Fruit fly (Drosophila melanogaster) whole organism, wandering third instar larva: ENCODE results near the gene BigH1.
A peak's percentile ranks its signal among the peaks of the same experiment; 100 is the strongest.

Experiments used
- Abd-B ChIP-seq: fragments of >200 bp; optimal IDR thresholded peaks from 2 replicates; lab custom pipeline; 2017; ENCODE audit warnings: missing biosample characterization, missing genetic modification characterization
- CG32264 ChIP-seq: fragments of 200-800 bp; sonication (Bioruptor generic); optimal IDR thresholded peaks from 2 replicates; lab custom pipeline; 2016; ENCODE audit warnings: missing biosample characterization, missing genetic modification characterization
- CG9705 ChIP-seq: fragments of 200-800 bp; sonication (Bioruptor generic); optimal IDR thresholded peaks from 2 replicates; lab custom pipeline; 2018; ENCODE audit warnings: missing biosample characterization, mild to moderate bottlenecking, missing genetic modification characterization
- CrebA ChIP-seq: fragments of 200-800 bp; sonication (Bioruptor generic); optimal IDR thresholded peaks from 2 replicates; lab custom pipeline; 2016; ENCODE audit warnings: missing biosample characterization, mild to moderate bottlenecking, missing genetic modification characterization, borderline replicate concordance
- Dfd ChIP-seq: fragments of >200 bp; optimal IDR thresholded peaks from 2 replicates; lab custom pipeline; 2017; ENCODE audit warnings: missing biosample characterization, missing genetic modification characterization
- Dif ChIP-seq: fragments of 200-275, 200-300 bp; sonication (Bioruptor generic); optimal IDR thresholded peaks from 2 replicates; lab custom pipeline; 2018; ENCODE audit warnings: missing biosample characterization, missing genetic modification characterization; ENCODE audit not compliant: partially characterized antibody
- GATAd ChIP-seq: sonication (Bioruptor generic); optimal IDR thresholded peaks from 2 replicates; lab custom pipeline; 2016; ENCODE audit warnings: missing biosample characterization, missing genetic modification characterization
- HLH106 ChIP-seq: fragments of 200-800 bp; optimal IDR thresholded peaks from 3 replicates; lab custom pipeline; 2019; ENCODE audit warnings: missing biosample characterization, mild to moderate bottlenecking, missing genetic modification characterization, moderate library complexity
- Hnf4 ChIP-seq: fragments of 200-800 bp; sonication (Bioruptor generic); optimal IDR thresholded peaks from 2 replicates; lab custom pipeline; 2016; ENCODE audit warnings: missing biosample characterization, mild to moderate bottlenecking, missing genetic modification characterization
- Hr83 ChIP-seq: fragments of 200-300 bp; sonication (Bioruptor generic); optimal IDR thresholded peaks from 2 replicates; lab custom pipeline; 2016; ENCODE audit warnings: missing biosample characterization, mild to moderate bottlenecking, missing genetic modification characterization, moderate library complexity; ENCODE audit not compliant: poor library complexity, severe bottlenecking
- Jra ChIP-seq: sonication (Bioruptor generic); optimal IDR thresholded peaks from 2 replicates; lab custom pipeline; 2016; ENCODE audit warnings: missing biosample characterization, missing genetic modification characterization
- Mio ChIP-seq: sonication (Bioruptor generic); optimal IDR thresholded peaks from 2 replicates; lab custom pipeline; 2016; ENCODE audit warnings: missing biosample characterization, missing genetic modification characterization
- N ChIP-seq: fragments of >200 bp; optimal IDR thresholded peaks from 2 replicates; lab custom pipeline; 2018; ENCODE audit warnings: missing biosample characterization, missing external identifiers, missing genetic modification characterization
- OdsH ChIP-seq: fragments of 200-800 bp; sonication (Bioruptor generic); optimal IDR thresholded peaks from 2 replicates; lab custom pipeline; 2016; ENCODE audit warnings: missing biosample characterization, mild to moderate bottlenecking, missing genetic modification characterization
- Rel ChIP-seq, 2 experiments: fragments of 200-800 bp; sonication (Bioruptor generic) in 1 of 2; optimal IDR thresholded peaks; 2 replicates in 1 of 2; 3 replicates in 1 of 2; lab custom pipeline; 2016 to 2019; ENCODE audit warnings: mild to moderate bottlenecking in 2 of 2, missing biosample characterization in 2 of 2, missing genetic modification characterization in 2 of 2, moderate library complexity in 1 of 2
- Sp1 ChIP-seq: fragments of 200-800 bp; sonication (Bioruptor generic); optimal IDR thresholded peaks from 3 replicates; lab custom pipeline; 2019; ENCODE audit warnings: missing biosample characterization, mild to moderate bottlenecking, missing genetic modification characterization, moderate library complexity
- Vsx2 ChIP-seq: fragments of 200-300, 225-300 bp; sonication (Bioruptor generic); optimal IDR thresholded peaks from 2 replicates; lab custom pipeline; 2018; ENCODE audit warnings: missing biosample characterization, missing genetic modification characterization; ENCODE audit not compliant: partially characterized antibody
- br ChIP-seq: fragments of 200-800 bp; sonication (Bioruptor generic); optimal IDR thresholded peaks from 2 replicates; lab custom pipeline; 2016; ENCODE audit warnings: missing biosample characterization, missing genetic modification characterization
- brk ChIP-seq: fragments of 200-800 bp; sonication (Bioruptor generic); optimal IDR thresholded peaks from 2 replicates; lab custom pipeline; 2016; ENCODE audit warnings: missing biosample characterization, mild to moderate bottlenecking, missing genetic modification characterization
- dl ChIP-seq, 2 experiments: fragments of 175-275, 200-275 bp in 1 of 2; fragments of 200-275 bp in 1 of 2; sonication (Bioruptor generic); optimal IDR thresholded peaks; lab custom pipeline; 2018; ENCODE audit warnings: mild to moderate bottlenecking in 2 of 2, missing biosample characterization in 2 of 2, missing genetic modification characterization in 2 of 2, moderate library complexity in 2 of 2; ENCODE audit not compliant: partially characterized antibody in 2 of 2, insufficient read depth in 1 of 2
- dmrt93B ChIP-seq: fragments of 200-800 bp; sonication (Bioruptor generic); optimal IDR thresholded peaks from 2 replicates; lab custom pipeline; 2018; ENCODE audit warnings: missing biosample characterization, mild to moderate bottlenecking, missing genetic modification characterization
- dsf ChIP-seq: sonication (Bioruptor generic); optimal IDR thresholded peaks from 2 replicates; lab custom pipeline; 2016; ENCODE audit warnings: missing biosample characterization, missing genetic modification characterization, borderline replicate concordance
- ey ChIP-seq: fragments of 200-800 bp; sonication (Bioruptor generic); optimal IDR thresholded peaks from 2 replicates; lab custom pipeline; 2016; ENCODE audit warnings: missing biosample characterization, missing genetic modification characterization
- foxo ChIP-seq, 2 experiments: fragments of 200-800 bp; sonication (Bioruptor generic); optimal IDR thresholded peaks; 2 replicates in 1 of 2; 3 replicates in 1 of 2; lab custom pipeline; 2016 to 2017; ENCODE audit warnings: missing biosample characterization in 2 of 2, missing genetic modification characterization in 2 of 2
- fru ChIP-seq: fragments of 200-800 bp; sonication (Bioruptor generic); optimal IDR thresholded peaks from 3 replicates; lab custom pipeline; 2016; ENCODE audit warnings: missing biosample characterization, mild to moderate bottlenecking, missing genetic modification characterization
- h ChIP-seq: fragments of 200-800 bp; sonication (Bioruptor generic); optimal IDR thresholded peaks from 3 replicates; lab custom pipeline; 2016; ENCODE audit warnings: missing biosample characterization, mild to moderate bottlenecking, missing genetic modification characterization
- jim ChIP-seq: fragments of 175-275, 200-325 bp; sonication (Bioruptor generic); optimal IDR thresholded peaks from 2 replicates; lab custom pipeline; 2016; ENCODE audit warnings: missing biosample characterization, mild to moderate bottlenecking, missing genetic modification characterization
- lola ChIP-seq: fragments of >200 bp; optimal IDR thresholded peaks from 2 replicates; lab custom pipeline; 2017; ENCODE audit warnings: missing biosample characterization, missing genetic modification characterization
- pan ChIP-seq: fragments of >200 bp; optimal IDR thresholded peaks from 2 replicates; lab custom pipeline; 2017
- psq ChIP-seq: fragments of 200-800 bp; sonication (Bioruptor generic); optimal IDR thresholded peaks from 3 replicates; lab custom pipeline; 2017; ENCODE audit warnings: missing biosample characterization, mild to moderate bottlenecking, missing genetic modification characterization, moderate library complexity
- rgr ChIP-seq: fragments of 200-800 bp; sonication (Bioruptor generic); optimal IDR thresholded peaks from 3 replicates; lab custom pipeline; 2016; ENCODE audit warnings: missing biosample characterization, mild to moderate bottlenecking, missing genetic modification characterization
- sage ChIP-seq: fragments of 200-800 bp; sonication (Bioruptor generic); optimal IDR thresholded peaks from 2 replicates; lab custom pipeline; 2016; ENCODE audit warnings: missing biosample characterization, mild to moderate bottlenecking, missing genetic modification characterization
- sv ChIP-seq: fragments of 200-800 bp; sonication (Bioruptor generic); optimal IDR thresholded peaks from 3 replicates; lab custom pipeline; 2016; ENCODE audit warnings: missing biosample characterization, missing genetic modification characterization
- tai ChIP-seq: sonication (Bioruptor generic); optimal IDR thresholded peaks from 2 replicates; lab custom pipeline; 2016; ENCODE audit warnings: missing biosample characterization, missing genetic modification characterization
- usp ChIP-seq: fragments of >200 bp; optimal IDR thresholded peaks from 2 replicates; lab custom pipeline; 2017; ENCODE audit warnings: missing biosample characterization, missing genetic modification characterization
- woc ChIP-seq: sonication (Bioruptor generic); optimal IDR thresholded peaks from 2 replicates; lab custom pipeline; 2016; ENCODE audit warnings: missing biosample characterization, mild to moderate bottlenecking, missing genetic modification characterization

BigH1 gene

DNA sequence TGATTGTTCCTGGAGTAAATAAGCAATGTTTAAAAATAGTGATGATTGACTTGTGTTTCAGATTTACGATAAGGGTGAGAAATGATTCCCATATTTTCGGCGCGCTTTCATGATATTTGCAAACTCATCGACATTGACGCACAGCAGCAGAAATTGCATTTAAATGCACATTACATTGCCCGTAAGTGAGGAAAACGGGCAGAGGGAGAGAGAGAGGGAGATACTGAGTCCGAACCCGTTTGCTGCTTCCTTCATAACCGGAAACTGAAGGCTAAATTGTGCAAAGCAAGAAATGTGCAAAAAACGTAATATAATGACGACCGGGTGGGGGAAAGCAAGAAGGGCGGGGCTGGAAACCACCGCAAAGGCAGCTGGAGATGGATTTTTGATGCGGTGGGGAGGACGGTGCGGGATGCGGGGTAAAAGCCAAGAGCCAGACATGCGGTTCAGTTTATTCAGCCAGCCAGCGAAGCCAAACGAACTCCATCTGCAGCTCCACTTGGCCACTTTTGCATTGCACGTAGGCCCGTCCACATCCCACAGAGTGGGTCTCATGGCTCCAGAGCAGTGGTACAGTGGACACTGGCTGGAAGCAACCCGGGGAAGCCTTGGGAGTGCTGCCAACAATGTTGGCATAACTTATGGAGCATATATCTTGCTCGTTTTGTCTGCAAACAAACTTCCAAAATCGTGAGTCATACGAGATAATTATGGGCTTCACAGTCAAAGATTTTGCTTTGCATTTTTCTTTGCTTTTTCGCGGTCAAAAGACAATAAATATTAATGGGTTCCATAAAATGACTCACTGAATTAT, 10.0 kb upstream of the BigH1 start:
- peak in 1 of 2 experiments; percentile 16 for TF ChIP-seq foxo (GFP tag; optimal IDR thresholded peaks at IDR 0.05; lab: Kevin White, UChicago)
- no peak for TF ChIP-seq Mio (GFP tag; lab: Kevin White, UChicago)
- TF ChIP-seq Rel (GFP tag; optimal IDR thresholded peaks at IDR 0.05; lab: Kevin White, UChicago): no peak
- TF ChIP-seq Rel (tag; optimal IDR thresholded peaks at IDR 0.05; lab: Kevin White, UChicago): peak; percentile 86
- peak; percentile 89 for TF ChIP-seq psq
- peak; percentile 38 for TF ChIP-seq Vsx2 (GFP tag; lab: Kevin White, UChicago)
- peak; percentile 46 for TF ChIP-seq Hr83
- peak; percentile 62 for TF ChIP-seq Dif (GFP tag; lab: Kevin White, UChicago)
- no peak for TF ChIP-seq br
- no peak for TF ChIP-seq fru (GFP tag; lab: Kevin White, UChicago)
- TF ChIP-seq h (GFP tag; lab: Kevin White, UChicago): peak; percentile 20
- TF ChIP-seq HLH106: peak; percentile 14
- TF ChIP-seq rgr (GFP tag; lab: Kevin White, UChicago): peak; percentile 36

DNA sequence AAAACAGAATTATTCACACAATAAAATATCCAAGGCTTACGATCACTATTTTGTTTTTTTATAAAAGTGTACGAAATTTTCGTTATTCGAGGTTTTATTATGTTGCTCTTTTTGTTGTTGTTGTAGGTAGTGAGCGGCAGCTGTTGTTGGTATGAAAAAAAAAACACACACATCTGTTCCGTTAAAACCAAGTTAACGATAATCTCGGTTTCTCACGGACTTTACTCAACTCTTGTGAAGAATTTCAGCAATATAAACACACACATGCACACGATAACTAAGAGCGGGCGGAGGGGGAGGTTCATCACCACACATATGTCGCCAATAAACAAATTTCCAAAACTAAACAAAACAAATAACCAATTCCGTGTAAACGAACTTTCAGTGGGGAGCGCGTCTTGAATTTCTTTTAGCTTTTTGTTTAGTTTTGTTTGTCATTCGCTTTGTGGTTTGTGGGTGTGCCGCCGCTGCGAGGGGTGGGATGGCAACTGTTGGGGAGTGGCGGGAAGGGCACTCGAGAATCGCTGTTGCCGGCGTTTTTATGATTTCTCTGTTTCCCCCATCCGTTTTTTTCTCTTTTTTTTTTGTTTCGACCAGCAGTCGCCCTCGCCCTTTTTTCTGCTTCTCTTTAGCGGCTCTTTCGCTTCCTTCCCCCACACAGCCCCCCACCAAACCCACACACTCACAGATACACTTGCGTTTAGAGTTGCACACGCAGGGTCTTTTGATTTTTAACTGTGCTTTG, 8.8 kb upstream of the BigH1 start:
- TF ChIP-seq foxo (GFP tag; optimal IDR thresholded peaks at IDR 0.05; lab: Kevin White, UChicago): no peak
- no peak for TF ChIP-seq Sp1 (GFP tag; lab: Kevin White, UChicago)
- TF ChIP-seq br: peak; percentile 12
- peak; percentile 98 for TF ChIP-seq psq
- peak; percentile 68 for TF ChIP-seq jim (GFP tag; lab: Kevin White, UChicago)
- no peak for TF ChIP-seq Abd-B (GFP tag; lab: Kevin White, UChicago)

DNA sequence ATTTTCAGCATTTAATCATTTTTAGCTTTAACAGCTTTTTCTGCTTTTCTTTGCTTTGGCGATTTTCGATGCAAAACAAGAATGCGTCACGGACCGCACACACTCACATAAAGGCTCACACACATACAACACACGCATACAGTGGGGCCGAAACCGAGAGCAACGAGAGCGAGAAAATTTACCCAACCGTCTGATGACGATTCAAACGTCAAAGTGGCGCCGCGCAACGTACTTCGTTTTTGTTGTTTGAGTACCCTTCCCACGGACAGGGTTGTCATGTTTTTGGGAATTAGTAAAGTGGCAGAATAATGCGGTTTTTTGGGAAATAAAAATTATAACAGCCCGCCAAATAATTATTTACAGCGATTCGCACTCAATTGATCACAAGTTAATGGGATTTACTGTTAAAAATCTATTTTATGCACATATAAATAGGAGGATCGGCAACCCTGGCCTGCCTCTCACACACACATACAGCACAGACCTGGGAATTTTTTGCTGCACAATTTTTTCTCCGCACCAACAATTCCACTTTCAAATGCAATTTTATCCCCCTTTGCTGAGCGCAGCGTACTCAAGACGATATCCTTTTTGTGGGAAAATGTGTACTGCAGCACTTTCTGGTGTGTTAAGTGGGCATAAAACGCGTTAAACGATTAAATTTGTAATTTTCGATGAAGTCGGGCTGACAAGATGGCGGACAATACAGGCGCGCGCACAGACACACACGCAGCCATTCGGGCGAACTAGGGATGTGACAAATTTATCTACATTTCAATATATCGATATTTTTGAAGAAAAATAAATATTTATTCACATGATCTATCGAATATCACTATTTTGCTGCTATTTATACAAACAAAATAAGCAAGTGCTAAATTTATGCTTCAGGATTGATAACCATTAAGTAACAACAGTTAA, 8.0 kb upstream of the BigH1 start:
- TF ChIP-seq brk (peak; percentile 89), Dif (GFP tag; lab: Kevin White, UChicago) (peak; percentile 71), HLH106 (peak; percentile 96), br (peak; percentile 96), CrebA (GFP tag; lab: Kevin White, UChicago) (no peak), dl (GFP tag; optimal IDR thresholded peaks at IDR 0.05; lab: Kevin White, UChicago; ENCODE audit: insufficient read depth in 1 of 2, partially characterized antibody in 2 of 2) (peak in 1 of 2 experiments; percentile 34), psq (peak; percentile 94), tai (GFP tag; lab: Kevin White, UChicago) (no peak), sage (GFP tag; lab: Kevin White, UChicago) (peak; percentile 85), GATAd (GFP tag; lab: Kevin White, UChicago) (peak; percentile 57), Hr83 (peak; percentile 71), Mio (GFP tag; lab: Kevin White, UChicago) (peak; percentile 66), CG32264 (GFP tag; lab: Kevin White, UChicago) (peak; percentile 93), sv (GFP tag; lab: Kevin White, UChicago) (peak; percentile 92), Hnf4 (GFP tag; lab: Kevin White, UChicago) (peak; percentile 84), Sp1 (GFP tag; lab: Kevin White, UChicago) (peak; percentile 96), dsf (peak; percentile 83), Rel (GFP tag; optimal IDR thresholded peaks at IDR 0.05; lab: Kevin White, UChicago) (peak; percentile 55), Rel (tag; optimal IDR thresholded peaks at IDR 0.05; lab: Kevin White, UChicago) (peak; percentile 94), foxo (GFP tag; optimal IDR thresholded peaks at IDR 0.05; lab: Kevin White, UChicago) (peak; percentile 81 to 97), usp (GFP tag; lab: Kevin White, UChicago) (no peak), rgr (GFP tag; lab: Kevin White, UChicago) (peak; percentile 96), Vsx2 (GFP tag; lab: Kevin White, UChicago) (no peak), fru (GFP tag; lab: Kevin White, UChicago) (peak; percentile 95), ey (GFP tag; lab: Kevin White, UChicago) (peak; percentile 96), h (GFP tag; lab: Kevin White, UChicago) (peak; percentile 97), Dfd (GFP tag; lab: Kevin White, UChicago) (no peak), N (GFP tag; lab: Kevin White, UChicago) (no peak), OdsH (peak; percentile 96), CG9705 (GFP tag; lab: Kevin White, UChicago) (peak; percentile 95), woc (peak; percentile 95), Jra (GFP tag; lab: Kevin White, UChicago) (peak; percentile 88), lola (GFP tag; lab: Kevin White, UChicago) (no peak), dmrt93B (GFP tag; lab: Kevin White, UChicago) (peak; percentile 85), pan (lab: Kevin White, UChicago) (no peak)
